Fruit fly (Drosophila melanogaster) whole organism, embryonic: ENCODE results near the gene CG6023.

Experiments
- ATbp ChIP-seq: fragments of 200-800 bp; sonication (Bioruptor generic); optimal IDR thresholded peaks from 2 replicates; lab custom pipeline; 2017; ENCODE audit warnings: missing biosample characterization, mild to moderate bottlenecking, missing genetic modification characterization, missing genetic modification reagents
- CG1024 ChIP-seq: fragments of 200-800 bp; sonication (Bioruptor generic); IDR thresholded peaks from 2 replicates; pipeline ENCODE4 v1.3.6; 2022; ENCODE audit warnings: missing biosample characterization, missing genetic modification characterization
- CG10543 ChIP-seq: fragments of 200-800 bp; sonication (Bioruptor generic); optimal IDR thresholded peaks from 3 replicates; lab custom pipeline; 2017; ENCODE audit warnings: missing biosample characterization, mild to moderate bottlenecking, missing genetic modification characterization, moderate library complexity
- CG10565 ChIP-seq: fragments of 200-800 bp; sonication (Bioruptor generic); optimal IDR thresholded peaks from 3 replicates; lab custom pipeline; 2016; ENCODE audit warnings: missing biosample characterization, mild to moderate bottlenecking, missing genetic modification characterization
- CG11696 ChIP-seq: fragments of 200-800 bp; sonication (Bioruptor generic); IDR thresholded peaks from 2 replicates; pipeline ENCODE4 v1.3.6; 2022; ENCODE audit warnings: missing biosample characterization, missing genetic modification characterization
- CG12769 ChIP-seq: fragments of 200-800 bp; sonication (Bioruptor generic); optimal IDR thresholded peaks from 2 replicates; lab custom pipeline; 2019; ENCODE audit warnings: missing biosample characterization, mild to moderate bottlenecking, missing genetic modification characterization, moderate library complexity
- CG17829 ChIP-seq: fragments of 200-800 bp; optimal IDR thresholded peaks from 2 replicates; lab custom pipeline; 2019; ENCODE audit warnings: missing biosample characterization, mild to moderate bottlenecking, missing genetic modification characterization, moderate library complexity
- CG17912 ChIP-seq: fragments of 200-800 bp; sonication (Bioruptor generic); optimal IDR thresholded peaks from 2 replicates; lab custom pipeline; 2018; ENCODE audit warnings: missing biosample characterization, mild to moderate bottlenecking, missing genetic modification characterization
- CG1792 ChIP-seq: fragments of 200-800 bp; sonication (Bioruptor generic); optimal IDR thresholded peaks from 2 replicates; lab custom pipeline; 2016; ENCODE audit warnings: missing biosample characterization, missing genetic modification characterization
- CG2116 ChIP-seq: fragments of 200-800 bp; sonication (Bioruptor generic); optimal IDR thresholded peaks from 3 replicates; lab custom pipeline; 2018; ENCODE audit warnings: missing biosample characterization, mild to moderate bottlenecking, missing genetic modification characterization
- CG34224 ChIP-seq: fragments of 200-800 bp; sonication (Bioruptor generic); IDR thresholded peaks from 3 replicates; pipeline ENCODE4 v1.3.6; 2022; ENCODE audit warnings: missing biosample characterization, missing genetic modification characterization; ENCODE audit not compliant: partially characterized antibody
- CG4360 ChIP-seq: fragments of 200-800 bp; sonication (Bioruptor generic); IDR thresholded peaks from 2 replicates; pipeline ENCODE4 v1.3.6; 2022; ENCODE audit warnings: missing biosample characterization, missing genetic modification characterization
- CG4707 ChIP-seq: fragments of 200-800 bp; sonication (Bioruptor generic); optimal IDR thresholded peaks from 2 replicates; lab custom pipeline; 2018; ENCODE audit warnings: missing biosample characterization, mild to moderate bottlenecking, missing genetic modification characterization, moderate library complexity
- CG5180 ChIP-seq: fragments of 200-800 bp; sonication (Bioruptor generic); optimal IDR thresholded peaks from 3 replicates; lab custom pipeline; 2017; ENCODE audit warnings: missing biosample characterization, missing genetic modification characterization, mild to moderate bottlenecking, moderate library complexity, missing genetic modification reagents
- CG7963 ChIP-seq: fragments of 200-800 bp; sonication (Bioruptor generic); IDR thresholded peaks from 3 replicates; pipeline ENCODE4 v1.3.6; 2022; ENCODE audit warnings: missing biosample characterization, missing genetic modification characterization; ENCODE audit not compliant: partially characterized antibody
- CG8765 ChIP-seq: fragments of 200-800 bp; sonication (Bioruptor generic); IDR thresholded peaks from 2 replicates; pipeline ENCODE4 v1.3.6; 2022; ENCODE audit warnings: missing biosample characterization, missing genetic modification characterization
- Dbx ChIP-seq: fragments of 200-800 bp; sonication (Bioruptor generic); IDR thresholded peaks from 3 replicates; pipeline ENCODE4 v1.3.6; 2022; ENCODE audit warnings: missing biosample characterization, missing genetic modification characterization
- Dek ChIP-seq: fragments of 200-800 bp; sonication (Bioruptor generic); optimal IDR thresholded peaks from 3 replicates; lab custom pipeline; 2019; ENCODE audit warnings: missing biosample characterization, mild to moderate bottlenecking, missing genetic modification characterization, moderate library complexity
- Dp ChIP-seq: fragments of 200-800 bp; sonication (Bioruptor generic); optimal IDR thresholded peaks from 2 replicates; lab custom pipeline; 2018; ENCODE audit warnings: missing biosample characterization, mild to moderate bottlenecking, missing genetic modification characterization, moderate library complexity
- Ets97D ChIP-seq: fragments of 200-800 bp; sonication (Bioruptor generic); optimal IDR thresholded peaks from 3 replicates; lab custom pipeline; 2016; ENCODE audit warnings: missing biosample characterization, missing genetic modification characterization
- Fer1 ChIP-seq: fragments of 200-800 bp; sonication (Bioruptor generic); optimal IDR thresholded peaks from 2 replicates; lab custom pipeline; 2017; ENCODE audit warnings: missing biosample characterization, mild to moderate bottlenecking, missing genetic modification characterization
- Hmx ChIP-seq: fragments of 200-800 bp; sonication (Bioruptor generic); optimal IDR thresholded peaks from 2 replicates; lab custom pipeline; 2016; ENCODE audit warnings: missing biosample characterization, missing genetic modification characterization
- Neu2 ChIP-seq: fragments of 200-800 bp; sonication (Bioruptor generic); optimal IDR thresholded peaks from 3 replicates; lab custom pipeline; 2016; ENCODE audit warnings: missing biosample characterization, missing genetic modification characterization, borderline replicate concordance
- Oli ChIP-seq: fragments of 200-800 bp; sonication (Bioruptor generic); optimal IDR thresholded peaks from 2 replicates; lab custom pipeline; 2018; ENCODE audit warnings: missing biosample characterization, mild to moderate bottlenecking, missing genetic modification characterization, moderate library complexity
- Rfx ChIP-seq: fragments of 200-800 bp; sonication (Bioruptor generic); IDR thresholded peaks from 2 replicates; pipeline ENCODE4 v1.3.6; 2022; ENCODE audit warnings: missing biosample characterization, missing genetic modification characterization
- Sin3A ChIP-seq: fragments of >200 bp; optimal IDR thresholded peaks from 2 replicates; lab custom pipeline; 2018
- Sox100B ChIP-seq: fragments of 200-800 bp; sonication (Bioruptor generic); optimal IDR thresholded peaks from 3 replicates; lab custom pipeline; 2018; ENCODE audit warnings: missing biosample characterization, mild to moderate bottlenecking, missing genetic modification characterization
- bbx ChIP-seq: fragments of 200-800 bp; sonication (Bioruptor generic); IDR thresholded peaks from 2 replicates; pipeline ENCODE4 v1.3.6; 2022; ENCODE audit warnings: missing biosample characterization, missing genetic modification characterization; ENCODE audit not compliant: partially characterized antibody
- croc ChIP-seq: fragments of 200-800 bp; sonication (Bioruptor generic); conservative IDR thresholded peaks from 3 replicates; pipeline ENCODE4 v1.3.6; 2022; ENCODE audit warnings: missing biosample characterization, missing genetic modification characterization
- disco-r ChIP-seq: fragments of 200-800 bp; sonication (Bioruptor generic); optimal IDR thresholded peaks from 2 replicates; lab custom pipeline; 2016; ENCODE audit warnings: missing biosample characterization, missing genetic modification characterization
- dysf ChIP-seq: fragments of 200-800 bp; sonication (Bioruptor generic); IDR thresholded peaks from 3 replicates; pipeline ENCODE4 v1.3.6; 2022; ENCODE audit warnings: missing biosample characterization, missing genetic modification characterization
- en ChIP-seq: fragments of 200-800 bp; sonication (Bioruptor generic); optimal IDR thresholded peaks from 2 replicates; lab custom pipeline; 2016; ENCODE audit warnings: missing biosample characterization, missing genetic modification characterization
- ewg ChIP-seq: fragments of 200-800 bp; sonication (Bioruptor generic); optimal IDR thresholded peaks from 3 replicates; lab custom pipeline; 2017; ENCODE audit warnings: mild to moderate bottlenecking, missing biosample characterization, missing genetic modification reagents, missing genetic modification characterization
- fd96Cb ChIP-seq: fragments of 200-800 bp; sonication (Bioruptor generic); optimal IDR thresholded peaks from 2 replicates; lab custom pipeline; 2018; ENCODE audit warnings: missing biosample characterization, mild to moderate bottlenecking, missing genetic modification characterization, moderate library complexity
- gro ChIP-seq: fragments of 200-800 bp; sonication (Bioruptor generic); optimal IDR thresholded peaks from 2 replicates; lab custom pipeline; 2016; ENCODE audit warnings: missing biosample characterization, missing genetic modification characterization
- ind ChIP-seq: fragments of 200-800 bp; sonication (Bioruptor generic); optimal IDR thresholded peaks from 3 replicates; lab custom pipeline; 2016; ENCODE audit warnings: missing biosample characterization, missing genetic modification characterization
- kah ChIP-seq: fragments of 200-800 bp; sonication (Bioruptor generic); optimal IDR thresholded peaks from 2 replicates; lab custom pipeline; 2018; ENCODE audit warnings: missing biosample characterization, mild to moderate bottlenecking, missing genetic modification characterization
- kay ChIP-seq: fragments of 200-800 bp; sonication (Bioruptor generic); optimal IDR thresholded peaks from 2 replicates; lab custom pipeline; 2016; ENCODE audit warnings: missing biosample characterization, missing genetic modification characterization
- klu ChIP-seq: fragments of 200-800 bp; sonication (Bioruptor generic); IDR thresholded peaks from 2 replicates; pipeline ENCODE4 v1.3.6; 2022; ENCODE audit warnings: missing biosample characterization, missing genetic modification characterization
- kni ChIP-seq: fragments of 200-800 bp; sonication (Bioruptor generic); optimal IDR thresholded peaks from 3 replicates; lab custom pipeline; 2017; ENCODE audit warnings: mild to moderate bottlenecking, missing biosample characterization, missing genetic modification reagents, missing genetic modification characterization
- knrl ChIP-seq: fragments of 200-800 bp; sonication (Bioruptor generic); IDR thresholded peaks from 3 replicates; pipeline ENCODE4 v1.3.6; 2022; ENCODE audit warnings: missing biosample characterization, missing genetic modification characterization; ENCODE audit not compliant: partially characterized antibody
- org-1 ChIP-seq: fragments of 200-800 bp; sonication (Bioruptor generic); optimal IDR thresholded peaks from 2 replicates; lab custom pipeline; 2017; ENCODE audit warnings: missing biosample characterization, missing genetic modification characterization
- pb ChIP-seq: fragments of 200-800 bp; sonication (Bioruptor generic); optimal IDR thresholded peaks from 3 replicates; lab custom pipeline; 2016; ENCODE audit warnings: missing biosample characterization, missing genetic modification characterization
- phol ChIP-seq: fragments of 200-800 bp; sonication (Bioruptor generic); optimal IDR thresholded peaks from 3 replicates; lab custom pipeline; 2018; ENCODE audit warnings: missing biosample characterization, mild to moderate bottlenecking, missing genetic modification characterization, moderate library complexity
- slbo ChIP-seq: fragments of 200-800 bp; sonication (Bioruptor generic); IDR thresholded peaks from 2 replicates; pipeline ENCODE4 v1.3.6; 2022; ENCODE audit warnings: missing biosample characterization, missing genetic modification characterization
- sob ChIP-seq: fragments of 200-800 bp; sonication (Bioruptor generic); IDR thresholded peaks from 2 replicates; pipeline ENCODE4 v1.3.6; 2022; ENCODE audit warnings: missing biosample characterization, missing genetic modification characterization
- stwl ChIP-seq: fragments of 200-800 bp; sonication (Bioruptor generic); optimal IDR thresholded peaks from 3 replicates; lab custom pipeline; 2018; ENCODE audit warnings: missing biosample characterization, mild to moderate bottlenecking, missing genetic modification characterization, moderate library complexity
- tap ChIP-seq: fragments of 200-800 bp; optimal IDR thresholded peaks from 3 replicates; lab custom pipeline; 2019; ENCODE audit warnings: missing biosample characterization, mild to moderate bottlenecking, missing genetic modification characterization, moderate library complexity
- unc-4 ChIP-seq: fragments of 200-800 bp; sonication (Bioruptor generic); IDR thresholded peaks from 2 replicates; pipeline ENCODE4 v1.3.6; 2022; ENCODE audit warnings: missing biosample characterization, missing genetic modification characterization; ENCODE audit not compliant: partially characterized antibody
- zen2 ChIP-seq: fragments of 200-800 bp; sonication (Bioruptor generic); IDR thresholded peaks from 3 replicates; pipeline ENCODE4 v1.3.6; 2022; ENCODE audit warnings: missing biosample characterization, missing genetic modification characterization; ENCODE audit not compliant: partially characterized antibody
- zf30C ChIP-seq: fragments of 200-800 bp; sonication (Bioruptor generic); optimal IDR thresholded peaks from 3 replicates; lab custom pipeline; 2018; ENCODE audit warnings: missing biosample characterization, mild to moderate bottlenecking, missing genetic modification characterization

The CG6023 gene

DNA sequence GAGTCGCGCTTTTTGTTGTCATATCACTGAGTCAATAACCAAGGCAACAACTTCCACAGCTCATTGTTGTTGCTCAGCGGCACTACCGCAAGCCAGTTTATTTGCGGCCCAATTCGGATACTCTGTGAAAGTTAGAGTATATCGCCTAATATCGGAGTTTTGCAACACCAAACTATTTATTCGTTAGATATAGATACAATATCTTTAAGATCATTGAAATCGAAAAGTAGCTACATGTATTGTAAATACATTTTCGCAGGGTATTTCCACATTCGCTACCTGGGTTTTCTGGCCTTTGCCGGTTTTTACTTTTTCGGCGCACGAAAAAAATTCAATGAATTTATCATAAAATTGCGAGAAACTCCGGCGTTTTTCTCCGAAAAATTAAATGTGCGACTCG lies 27.0 kb downstream of the CG6023 start (continued):
- TF ChIP-seq kah (GFP tag; lab: Kevin White, UChicago) (no peak), phol (tag; lab: Kevin White, UChicago) (peak; percentile 61), zf30C (GFP tag; lab: Kevin White, UChicago) (no peak), gro (GFP tag; lab: Kevin White, UChicago) (peak; percentile 77), dysf (GFP tag; lab: Robert Waterston, UW) (peak; percentile 89), CG5180 (GFP tag; lab: Kevin White, UChicago) (peak; percentile 42), disco-r (GFP tag; lab: Kevin White, UChicago) (peak; percentile 28), kay (GFP tag; lab: Kevin White, UChicago) (peak; percentile 32), Hmx (GFP tag; lab: Kevin White, UChicago) (no peak), unc-4 (GFP tag; lab: Robert Waterston, UW) (no peak), Fer1 (no peak), sob (GFP tag; lab: Robert Waterston, UW) (peak; percentile 87; the same call in 1 of the 2 replicates), klu (peak; percentile 59), Neu2 (GFP tag; lab: Kevin White, UChicago) (no peak), CG8765 (no peak), CG2116 (GFP tag; lab: Kevin White, UChicago) (no peak), CG4707 (no peak), Sin3A (no peak), CG17912 (GFP tag; lab: Kevin White, UChicago) (no peak), knrl (GFP tag; lab: Robert Waterston, UW) (no peak), CG12769 (tag; lab: Kevin White, UChicago) (peak; percentile 87), croc (GFP tag; lab: Robert Waterston, UW) (no peak), en (GFP tag; lab: Kevin White, UChicago) (peak; percentile 19), CG4360 (GFP tag; lab: Robert Waterston, UW) (no peak), Ets97D (GFP tag; lab: Kevin White, UChicago) (peak; percentile 17), CG1792 (GFP tag; lab: Kevin White, UChicago) (no peak), CG1024 (GFP tag; lab: Robert Waterston, UW) (peak; percentile 46; the same call in 1 of the 2 replicates), Dbx (GFP tag; lab: Robert Waterston, UW) (peak; percentile 80; the same call in 2 of the 3 replicates), Oli (peak; percentile 77), Dek (tag; lab: Kevin White, UChicago) (peak; percentile 70), org-1 (GFP tag; lab: Kevin White, UChicago) (peak; percentile 65), tap (tag; lab: Kevin White, UChicago) (peak; percentile 56), slbo (GFP tag; lab: Robert Waterston, UW) (peak; percentile 91), CG10565 (GFP tag; lab: Kevin White, UChicago) (no peak), stwl (tag; lab: Kevin White, UChicago) (no peak), bbx (GFP tag; lab: Robert Waterston, UW) (no peak), ATbp (GFP tag; lab: Kevin White, UChicago) (peak; percentile 47), CG10543 (GFP tag; lab: Kevin White, UChicago) (no peak), pb (GFP tag; lab: Kevin White, UChicago) (peak; percentile 38), CG7963 (GFP tag; lab: Robert Waterston, UW) (no peak), Sox100B (GFP tag; lab: Kevin White, UChicago) (peak; percentile 67), CG17829 (peak; percentile 51), Rfx (peak; percentile 93), kni (GFP tag; lab: Kevin White, UChicago) (no peak), ind (GFP tag; lab: Kevin White, UChicago) (peak; percentile 52), zen2 (GFP tag; lab: Robert Waterston, UW) (no peak), CG11696 (GFP tag; lab: Robert Waterston, UW) (peak; percentile 58; the same call in 1 of the 2 replicates), ewg (peak; percentile 37), fd96Cb (peak; percentile 63), CG34224 (GFP tag; lab: Robert Waterston, UW) (no peak), Dp (GFP tag; lab: Kevin White, UChicago) (no peak)
